Fruit fly (Drosophila melanogaster) whole organism, pupa: ENCODE data around the gene Rel.

Experiments
- CG10348 ChIP-seq: fragments of 200-800 bp; sonication (Bioruptor generic); IDR thresholded peaks from 2 replicates; pipeline ENCODE4 v1.3.6; 2022; ENCODE audit warnings: missing biosample characterization, missing genetic modification characterization
- CG12605 ChIP-seq: fragments of 200-800 bp; sonication (Bioruptor generic); IDR thresholded peaks from 2 replicates; pipeline ENCODE4 v1.3.6; 2022; ENCODE audit warnings: missing biosample characterization, missing genetic modification characterization
- CG32121 ChIP-seq: fragments of 200-800 bp; sonication (Bioruptor generic); IDR thresholded peaks from 2 replicates; pipeline ENCODE4 v1.3.6; 2022; ENCODE audit warnings: missing biosample characterization, missing genetic modification characterization
- CG4496 ChIP-seq: fragments of 200-800 bp; sonication (Bioruptor generic); IDR thresholded peaks from 3 replicates; pipeline ENCODE4 v1.3.6; 2022; ENCODE audit warnings: missing biosample characterization, missing genetic modification characterization
- CG9948 ChIP-seq: fragments of 200-800 bp; sonication (Bioruptor generic); optimal IDR thresholded peaks from 2 replicates; lab custom pipeline; 2018; ENCODE audit warnings: missing biosample characterization, mild to moderate bottlenecking, missing genetic modification characterization, moderate library complexity
- D1 ChIP-seq: fragments of 200-800 bp; sonication (Bioruptor generic); optimal IDR thresholded peaks from 2 replicates; lab custom pipeline; 2018; ENCODE audit warnings: missing biosample characterization, mild to moderate bottlenecking, missing genetic modification characterization, moderate library complexity
- fd96Ca ChIP-seq: fragments of 200-800 bp; sonication (Bioruptor generic); IDR thresholded peaks from 3 replicates; pipeline ENCODE4 v1.3.6; 2022; ENCODE audit warnings: missing biosample characterization, missing genetic modification characterization
- rn ChIP-seq: fragments of 200-800 bp; sonication (Bioruptor generic); IDR thresholded peaks from 2 replicates; pipeline ENCODE4 v1.3.6; 2022; ENCODE audit warnings: missing biosample characterization, missing genetic modification characterization

- no peak for TF ChIP-seq rn (GFP tag; lab: Robert Waterston, UW)
- no peak for TF ChIP-seq CG10348 (GFP tag; lab: Robert Waterston, UW)
- no peak for TF ChIP-seq CG9948 (tag; lab: Kevin White, UChicago)
- TF ChIP-seq fd96Ca, result no peak
- TF ChIP-seq D1 (tag; lab: Kevin White, UChicago), result no peak
- no peak for TF ChIP-seq CG12605 (GFP tag; lab: Robert Waterston, UW)
- TF ChIP-seq CG4496 (GFP tag; lab: Robert Waterston, UW), result no peak
- no peak for TF ChIP-seq CG32121 (GFP tag; lab: Robert Waterston, UW)
These were observed 44.1 kb downstream of the Rel start, which contains the start of the genes CG31100 and CG11980 for dm6 chr3R:9003600-9004223.
